Worm (Caenorhabditis elegans): ENCODE data around the gene sor-3.

- no peak for TF ChIP-seq pqm-1 (tag; optimal IDR thresholded peaks at IDR 0.05)
- no peak for TF ChIP-seq nhr-77 (tag; optimal IDR thresholded peaks at IDR 0.05)
- no peak for TF ChIP-seq dpl-1 (GFP tag; optimal IDR thresholded peaks at IDR 0.05)
- no peak for TF ChIP-seq lin-29 (GFP tag; IDR thresholded peaks at IDR 0.05)
- TF ChIP-seq Y48G9A.11 (GFP tag; IDR thresholded peaks at IDR 0.05) = no peak
- no peak for TF ChIP-seq skn-1 (tag; optimal IDR thresholded peaks at IDR 0.05)
- TF ChIP-seq R02D3.7 (tag; optimal IDR thresholded peaks at IDR 0.05) = no peak
- TF ChIP-seq lsy-2 (tag; optimal IDR thresholded peaks at IDR 0.05) = no peak
- TF ChIP-seq nhr-25 (tag; optimal IDR thresholded peaks at IDR 0.05; ENCODE audit: borderline replicate concordance, insufficient read depth) = no peak
- no peak for TF ChIP-seq pha-4 (GFP tag; IDR thresholded peaks at IDR 0.05)
- no peak for TF ChIP-seq pha-4 (tag; optimal IDR thresholded peaks at IDR 0.05)
- TF ChIP-seq zfp-2 (tag; optimal IDR thresholded peaks at IDR 0.05) = no peak
- no peak for TF ChIP-seq mdl-1 (tag; optimal IDR thresholded peaks at IDR 0.05)
- no peak for TF ChIP-seq duxl-1 (tag; optimal IDR thresholded peaks at IDR 0.05; ENCODE audit: poor library complexity)
- no peak for TF ChIP-seq egl-27 (tag; optimal IDR thresholded peaks at IDR 0.05)
Measured at ce11 chrX:305057-305456, 48.4 kb upstream of the sor-3 start.

Measured in whole organism, L4 larva.